Worm (Caenorhabditis elegans): ENCODE data around the gene epic-3.

epic-3 gene

DNA sequence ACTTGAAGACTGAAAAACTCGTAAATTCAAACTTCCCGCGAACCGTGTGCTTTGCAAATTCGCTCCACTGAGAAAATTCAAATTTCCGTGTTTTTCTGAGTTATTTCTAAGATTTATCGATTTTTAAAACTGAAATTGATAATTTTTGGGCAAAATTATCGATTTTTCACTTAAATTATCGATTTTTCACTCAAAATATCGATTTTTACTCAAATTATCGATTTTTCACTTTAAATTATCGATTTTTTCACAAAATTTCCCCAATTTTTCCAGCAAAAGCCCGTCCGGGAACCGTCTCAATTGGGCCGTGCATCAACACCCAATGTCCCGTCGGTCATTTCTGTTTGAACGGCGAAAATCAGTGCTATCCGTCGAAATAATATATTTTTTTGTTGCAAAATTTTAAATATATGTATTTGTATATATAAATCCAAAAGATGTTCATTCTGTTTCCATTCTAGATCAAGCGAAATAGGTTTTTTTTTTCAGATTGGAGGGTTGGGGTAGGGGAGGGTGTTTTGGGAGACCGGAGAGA is 3.4 kb upstream of the epic-3 start:
- no peak for TF ChIP-seq unc-62 (GFP tag; optimal IDR thresholded peaks at IDR 0.05)

DNA sequence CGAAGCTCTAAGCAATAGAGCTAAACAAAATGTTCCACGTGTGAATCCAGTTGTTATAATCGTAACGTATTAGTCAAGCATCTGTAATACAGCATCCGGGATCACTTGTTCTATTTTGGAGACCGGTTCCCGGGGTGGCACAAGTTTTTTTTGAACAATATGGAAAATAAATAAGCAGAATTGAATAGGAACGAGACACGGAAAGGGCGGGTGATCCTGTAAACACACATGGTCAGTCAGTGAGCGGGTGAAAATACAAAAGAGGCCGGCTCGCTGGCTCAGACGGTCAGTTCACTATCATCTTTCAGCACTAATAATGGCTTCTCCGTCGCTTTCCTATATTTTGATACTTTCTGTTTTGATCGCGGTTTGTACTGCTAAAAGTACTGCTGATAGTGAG is 1.7 kb upstream of the epic-3 start, which contains the start of gene K08D12.8:
TSS of gene K08D12.8 (plus strand) at position 301 of the 400 bp plus-strand sequence.
- TF ChIP-seq unc-62 (GFP tag; optimal IDR thresholded peaks at IDR 0.05), result no peak

DNA sequence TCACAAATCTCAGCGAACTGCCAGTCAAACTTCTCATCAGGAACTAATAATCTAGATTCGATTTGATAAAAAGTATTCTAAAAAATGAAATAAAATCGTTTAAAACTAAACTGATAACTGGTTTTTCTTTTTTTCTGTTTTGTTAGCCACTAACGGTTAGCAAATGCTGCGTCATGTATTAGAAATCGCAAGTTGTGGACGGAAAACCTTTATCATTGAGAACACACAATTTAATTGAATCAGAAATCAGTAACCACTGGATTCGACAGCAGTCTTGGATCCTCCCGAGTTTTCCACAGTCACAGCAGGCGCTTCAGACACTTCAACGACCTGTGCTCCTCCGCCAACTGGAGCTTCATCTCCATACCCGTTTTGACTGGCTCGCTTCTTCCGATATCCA is 1.2 kb downstream of the epic-3 start:
- TF ChIP-seq unc-62 (GFP tag; optimal IDR thresholded peaks at IDR 0.05), result no peak

DNA sequence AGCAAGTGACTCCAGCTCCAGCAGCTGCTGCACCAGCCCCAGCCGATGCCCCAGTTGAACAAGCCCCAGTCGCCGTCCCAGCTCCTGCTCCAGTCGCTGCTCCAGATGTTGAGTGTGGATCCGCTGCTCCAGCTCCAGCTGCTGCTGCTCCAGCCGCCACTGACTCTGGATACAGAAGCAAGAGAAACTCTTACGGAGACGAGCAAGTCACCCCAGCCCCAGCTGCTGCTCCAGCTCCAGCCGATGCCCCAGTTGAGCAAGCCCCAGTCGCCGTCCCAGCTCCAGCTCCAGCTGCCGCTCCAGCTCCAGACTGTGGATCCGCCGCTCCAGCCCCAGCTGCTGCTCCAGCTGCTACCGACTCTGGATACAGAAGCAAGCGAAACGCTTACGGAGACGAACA is 2.6 kb downstream of the epic-3 start:
- no peak for TF ChIP-seq unc-62 (GFP tag; optimal IDR thresholded peaks at IDR 0.05)

DNA sequence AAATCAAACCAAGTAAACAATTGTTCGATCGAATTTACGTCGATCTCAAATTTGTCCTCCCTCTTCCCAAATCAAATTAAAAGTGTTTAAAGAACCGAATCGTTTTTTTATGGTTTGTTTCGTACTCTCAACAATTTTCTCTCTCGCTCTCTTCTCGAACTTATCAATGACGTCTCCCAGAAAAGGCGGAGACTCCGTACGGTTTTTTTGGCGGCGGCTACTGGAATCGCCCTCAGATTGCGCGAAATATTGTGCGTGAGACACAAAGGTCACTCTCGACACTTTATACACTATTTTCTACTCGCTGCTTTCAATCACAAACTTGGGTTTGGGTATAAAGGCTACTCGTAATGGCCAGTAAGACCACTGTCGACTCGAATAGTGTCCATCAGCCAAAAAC is 3.7 kb downstream of the epic-3 start, which contains the start of gene epic-2:
TSS of gene epic-2 (plus strand) at position 317 of the 400 bp plus-strand sequence.
- TF ChIP-seq unc-62 (GFP tag; optimal IDR thresholded peaks at IDR 0.05), result no peak

DNA sequence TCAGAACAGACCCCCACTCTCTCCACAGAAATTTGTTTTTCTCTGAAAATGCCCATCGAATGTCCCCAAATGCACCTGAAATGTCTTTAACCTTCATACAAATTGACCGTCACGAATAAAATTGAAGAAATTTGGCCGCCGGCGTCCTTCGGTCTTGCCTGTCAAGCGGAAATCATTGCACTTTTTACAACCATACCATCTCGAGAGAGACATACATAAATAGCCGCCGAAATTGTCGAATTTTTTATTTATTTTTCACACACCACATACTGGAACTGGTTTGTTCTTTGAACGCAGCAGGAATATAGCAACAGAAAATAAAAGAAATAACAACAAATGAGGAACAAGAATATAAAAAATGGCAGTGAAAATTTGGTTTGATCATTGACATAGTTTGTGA is 8.5 kb downstream of the epic-3 start:
- no peak for TF ChIP-seq unc-62 (GFP tag; optimal IDR thresholded peaks at IDR 0.05)

DNA sequence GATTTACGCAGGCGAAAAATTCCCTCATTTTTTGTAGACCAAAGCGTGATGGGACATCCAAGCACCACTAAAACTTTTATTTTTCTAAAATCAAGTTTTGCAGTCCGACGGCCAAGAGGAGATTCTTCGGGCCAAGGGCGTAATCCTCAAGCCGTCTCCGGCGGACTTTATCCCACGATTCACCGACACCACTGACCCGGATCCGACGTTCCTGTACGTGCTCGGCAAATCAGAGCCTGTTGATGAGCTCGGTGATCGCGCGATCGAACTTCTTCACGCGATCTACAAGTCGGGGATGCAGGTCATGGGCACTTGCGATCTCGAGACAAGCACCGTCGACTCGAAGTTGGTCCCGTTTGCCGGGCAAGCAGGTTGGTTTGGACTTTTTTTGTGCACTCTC is 10.6 kb downstream of the epic-3 start:
- TF ChIP-seq unc-62 (GFP tag; optimal IDR thresholded peaks at IDR 0.05), result no peak

DNA sequence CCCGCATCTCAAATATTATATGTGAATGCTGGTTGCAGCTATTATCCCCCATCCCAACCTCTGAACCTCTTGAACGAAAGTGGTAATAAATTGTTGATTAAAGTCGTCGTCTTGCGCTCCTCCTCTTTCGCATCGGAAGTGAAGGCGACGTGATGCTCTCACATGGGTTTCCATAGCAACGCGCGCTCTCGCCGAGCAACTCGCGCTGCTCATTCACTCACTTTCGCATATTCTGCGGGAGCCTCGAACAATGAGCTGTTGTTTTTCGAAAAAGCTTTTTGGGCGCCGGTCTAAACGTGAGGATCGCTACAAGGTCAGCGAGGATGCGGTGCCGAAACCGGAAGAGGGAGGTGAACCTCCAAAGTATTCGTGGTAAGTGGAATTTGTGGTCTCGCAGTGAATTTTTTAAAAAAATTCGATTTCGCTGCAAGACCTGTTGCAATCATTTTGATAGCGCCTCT is 13.1 kb downstream of the epic-3 start, which contains the start of gene rpi-2:
TSS of gene rpi-2 (plus strand) at position 234 of the 461 bp plus-strand sequence.
- no peak for TF ChIP-seq unc-62 (GFP tag; optimal IDR thresholded peaks at IDR 0.05)

DNA sequence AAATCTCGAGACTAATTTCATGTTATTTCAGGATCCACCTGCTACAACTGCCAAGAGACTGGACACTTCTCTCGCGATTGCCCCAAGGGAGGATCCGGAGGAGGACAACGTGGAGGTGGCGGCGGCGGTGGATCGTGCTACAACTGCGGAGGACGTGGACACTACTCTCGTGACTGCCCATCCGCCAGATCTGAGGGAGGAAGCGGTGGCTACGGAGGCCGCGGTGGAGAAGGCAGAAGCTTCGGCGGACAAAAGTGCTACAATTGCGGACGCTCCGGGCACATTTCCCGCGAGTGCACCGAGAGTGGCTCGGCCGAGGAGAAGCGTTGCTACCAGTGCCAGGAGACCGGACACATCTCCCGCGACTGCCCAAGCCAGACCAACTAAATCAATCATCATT is 13.6 kb downstream of the epic-3 start:
- TF ChIP-seq unc-62 (GFP tag; optimal IDR thresholded peaks at IDR 0.05), result no peak

DNA sequence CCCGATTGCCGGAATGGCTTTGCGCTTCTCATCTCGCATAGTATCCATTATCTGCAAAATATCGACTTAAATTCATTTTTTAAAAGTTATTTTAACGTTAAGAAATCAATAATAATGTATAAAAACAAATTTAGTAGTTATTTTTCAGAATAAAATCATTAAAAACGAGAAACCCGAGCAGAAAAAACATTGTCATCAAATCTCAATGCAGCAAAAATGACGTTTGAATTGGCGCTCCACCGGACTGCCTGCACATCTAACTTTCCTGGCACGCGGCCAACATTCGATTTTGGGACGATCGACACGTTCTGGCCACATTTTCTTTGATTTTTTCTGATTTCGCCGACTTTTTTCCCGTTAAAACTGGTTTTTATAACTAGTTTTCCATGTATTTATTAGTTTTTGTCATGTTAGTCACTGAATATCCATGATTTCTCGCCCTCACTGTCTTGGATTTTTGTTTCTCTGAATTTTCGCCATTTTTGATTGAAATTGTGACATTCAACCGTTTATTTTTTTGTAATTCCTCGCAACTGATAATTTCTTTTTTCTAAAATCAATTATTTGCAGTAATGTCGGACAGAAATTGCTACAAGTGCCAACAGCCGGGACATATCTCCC is 14.4 kb downstream of the epic-3 start, which contains the start of the genes pbs-1 and K08D12.3:
TSS of gene pbs-1 (minus strand) at position 51 of the 621 bp plus-strand sequence.
TSS of gene K08D12.3 (plus strand) at position 571 of the 621 bp plus-strand sequence.
- no peak for TF ChIP-seq unc-62 (GFP tag; optimal IDR thresholded peaks at IDR 0.05)

DNA sequence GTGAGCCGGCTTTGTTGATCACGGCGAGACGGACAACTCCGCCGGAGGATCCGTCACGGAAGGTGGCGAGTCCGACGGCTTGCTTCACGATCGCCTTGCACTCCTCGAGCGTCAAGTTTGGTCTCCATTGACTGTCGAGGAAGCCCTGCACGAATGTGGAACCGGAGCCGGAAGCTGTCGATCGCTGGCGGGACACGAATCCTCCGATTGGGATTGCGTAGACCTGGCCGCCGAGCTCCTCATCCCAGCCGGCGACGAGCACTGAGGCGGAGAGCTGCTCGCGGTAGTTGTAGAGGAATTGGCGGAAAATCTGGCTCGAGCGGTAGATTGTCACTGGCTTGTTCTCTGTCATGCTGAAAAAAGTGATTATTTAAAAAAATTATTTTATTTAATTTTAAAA is 15.2 kb downstream of the epic-3 start:
- TF ChIP-seq unc-62 (GFP tag; optimal IDR thresholded peaks at IDR 0.05), result no peak

DNA sequence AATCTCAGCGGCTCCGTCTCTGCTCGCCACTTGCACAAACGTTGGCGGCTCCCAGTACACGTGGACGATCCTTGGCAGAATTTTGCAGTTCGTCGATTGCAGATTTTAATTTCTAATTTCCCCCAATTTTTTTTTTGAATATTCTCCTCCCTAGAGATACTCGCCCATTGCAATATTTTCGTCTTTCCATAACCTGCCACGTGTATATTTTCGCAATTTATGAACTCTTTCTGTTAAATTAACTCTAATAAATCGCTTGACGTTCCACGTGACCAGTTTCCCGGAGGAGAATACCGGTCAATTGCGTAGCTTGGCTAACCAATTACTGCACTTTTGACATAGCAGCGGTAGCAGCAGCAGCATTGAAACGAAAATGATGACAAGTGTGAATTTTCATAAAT is 15.8 kb downstream of the epic-3 start:
- TF ChIP-seq unc-62 (GFP tag; optimal IDR thresholded peaks at IDR 0.05), result no peak

DNA sequence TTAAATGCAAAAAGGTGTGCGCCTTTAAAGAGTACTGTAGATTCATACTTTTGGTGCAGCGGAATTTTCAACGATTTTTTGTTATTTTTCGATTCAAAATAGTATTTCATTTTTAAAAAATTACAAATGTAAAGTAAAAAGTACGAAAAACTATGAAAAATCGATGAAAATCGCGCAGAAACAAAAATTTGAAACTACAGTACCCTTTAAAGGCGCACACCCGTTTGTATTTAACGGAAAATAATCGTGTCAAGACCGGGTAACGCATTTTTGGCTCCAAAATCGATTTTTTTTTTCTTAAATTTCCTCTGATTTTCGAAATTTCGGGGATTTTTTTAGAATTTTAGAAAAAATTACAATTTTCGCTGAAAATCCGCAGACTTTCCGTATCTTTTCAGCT is 16.2 kb downstream of the epic-3 start:
- TF ChIP-seq unc-62 (GFP tag; optimal IDR thresholded peaks at IDR 0.05), result no peak

DNA sequence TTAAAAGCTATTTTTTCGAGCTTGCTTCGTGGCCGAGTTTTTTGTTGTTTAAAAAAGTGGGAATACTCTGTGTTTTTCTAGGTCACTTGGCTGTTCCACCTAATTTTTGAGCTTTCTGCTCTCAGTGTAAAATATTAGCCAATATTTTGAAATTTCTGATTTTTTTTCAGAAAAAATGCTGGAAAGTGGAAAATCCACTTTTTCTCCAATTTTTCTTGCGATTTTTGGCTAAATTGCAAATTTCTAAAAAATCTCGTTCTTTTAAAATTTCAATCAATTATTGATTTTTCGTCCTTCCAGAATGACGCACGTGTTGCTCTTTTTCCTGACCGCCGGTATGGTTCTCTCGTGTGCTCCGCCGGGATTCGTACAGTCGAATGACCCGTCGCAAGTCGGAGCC is 17.2 kb downstream of the epic-3 start, which contains the start of gene K08D12.4:
TSS of gene K08D12.4 (plus strand) at position 301 of the 400 bp plus-strand sequence.
- no peak for TF ChIP-seq unc-62 (GFP tag; optimal IDR thresholded peaks at IDR 0.05)

DNA sequence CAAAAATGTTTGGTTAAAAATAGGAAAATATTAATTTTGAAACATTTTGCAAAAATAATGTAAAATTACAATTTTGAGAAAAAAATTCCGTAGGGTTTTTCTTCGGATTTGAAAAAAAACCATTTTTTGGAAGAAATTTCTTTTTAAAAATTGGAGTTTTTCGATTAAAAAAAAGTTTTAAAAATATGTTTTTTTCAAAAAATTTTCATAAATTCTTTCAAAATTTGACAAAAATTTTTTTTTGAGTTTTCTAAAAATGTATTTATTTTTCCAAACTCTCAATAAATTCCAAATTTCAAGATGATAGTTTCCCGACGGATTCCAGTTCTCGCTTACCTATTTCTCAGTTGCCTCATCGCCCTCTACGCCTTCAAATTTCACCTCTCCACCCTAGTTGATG is 24.6 kb downstream of the epic-3 start, which contains the start of gene bus-2:
TSS of gene bus-2 (plus strand) at position 301 of the 400 bp plus-strand sequence.
- TF ChIP-seq unc-62 (GFP tag; optimal IDR thresholded peaks at IDR 0.05), result no peak

DNA sequence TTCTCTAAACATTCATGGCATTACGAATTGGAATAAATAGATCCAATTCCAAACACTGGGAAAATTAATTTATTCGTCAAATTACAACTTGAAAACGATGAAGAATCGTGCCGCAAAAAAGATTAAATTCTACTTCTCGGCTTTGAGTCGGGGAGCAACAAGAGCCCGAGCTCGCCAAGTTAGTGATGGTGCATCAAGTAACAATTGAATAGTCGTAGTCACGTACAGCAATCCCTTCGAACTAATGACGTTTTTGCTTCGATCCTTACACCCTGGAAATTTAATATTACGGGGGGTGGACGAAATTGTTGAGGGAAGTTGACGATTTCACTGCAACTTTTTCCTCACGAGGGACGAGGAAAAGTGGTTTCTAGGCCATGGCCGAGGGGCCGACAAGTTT is 32.5 kb downstream of the epic-3 start:
- no peak for TF ChIP-seq unc-62 (GFP tag; optimal IDR thresholded peaks at IDR 0.05)

DNA sequence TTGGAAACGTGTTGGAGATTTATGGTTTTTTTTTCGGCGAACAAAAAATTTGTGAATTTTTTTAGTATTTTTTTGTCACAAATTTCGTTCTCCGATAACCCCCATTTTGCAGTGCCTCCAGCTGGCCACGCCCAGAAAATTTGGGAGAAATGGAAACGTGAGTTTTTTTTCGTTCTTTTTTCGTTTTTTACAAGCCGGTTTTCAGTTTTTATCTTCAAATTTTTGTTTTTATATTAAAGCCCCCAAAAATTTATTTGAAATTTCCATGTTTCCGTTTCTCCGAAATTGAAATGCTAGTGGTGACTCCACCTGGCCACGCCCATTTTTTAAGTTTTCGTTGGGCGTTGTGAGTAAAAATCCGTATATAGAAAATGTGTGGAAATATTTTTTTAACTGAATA is 37.0 kb downstream of the epic-3 start:
- no peak for TF ChIP-seq unc-62 (GFP tag; optimal IDR thresholded peaks at IDR 0.05)

Data from whole organism, dauer.